Fruit fly (Drosophila melanogaster) whole organism, embryonic: ENCODE data around the gene CG7333.

Source experiments
- ATbp ChIP-seq: fragments of 200-800 bp; sonication (Bioruptor generic); optimal IDR thresholded peaks from 2 replicates; lab custom pipeline; 2017; ENCODE audit warnings: missing biosample characterization, mild to moderate bottlenecking, missing genetic modification characterization, missing genetic modification reagents
- Adf1 ChIP-seq: fragments of 200-800 bp; sonication (Bioruptor generic); IDR thresholded peaks from 2 replicates; pipeline ENCODE4 v1.3.6; 2022; ENCODE audit warnings: missing biosample characterization, missing genetic modification characterization
- Antp ChIP-seq: fragments of 200-800 bp; sonication (Bioruptor generic); optimal IDR thresholded peaks from 3 replicates; lab custom pipeline; 2016; ENCODE audit warnings: missing biosample characterization, missing genetic modification characterization
- B-H1 ChIP-seq: fragments of 200-800 bp; sonication (Bioruptor generic); IDR thresholded peaks from 3 replicates; pipeline ENCODE4 v1.3.6; 2022; ENCODE audit warnings: missing biosample characterization, missing genetic modification characterization
- BEAF-32 ChIP-seq: fragments of 200-800 bp; sonication (Bioruptor generic); optimal IDR thresholded peaks from 3 replicates; lab custom pipeline; 2017; ENCODE audit warnings: missing biosample characterization, missing genetic modification characterization, mild to moderate bottlenecking, moderate library complexity, missing genetic modification reagents
- CG10543 ChIP-seq: fragments of 200-800 bp; sonication (Bioruptor generic); optimal IDR thresholded peaks from 3 replicates; lab custom pipeline; 2017; ENCODE audit warnings: missing biosample characterization, mild to moderate bottlenecking, missing genetic modification characterization, moderate library complexity
- CG11247 ChIP-seq: fragments of 200-800 bp; sonication (Bioruptor generic); IDR thresholded peaks from 2 replicates; pipeline ENCODE4 v1.3.6; 2022; ENCODE audit warnings: missing biosample characterization, missing genetic modification characterization
- CG12155 ChIP-seq: fragments of 200-800 bp; sonication (Bioruptor generic); optimal IDR thresholded peaks from 3 replicates; lab custom pipeline; 2016; ENCODE audit warnings: missing biosample characterization, missing genetic modification characterization
- CG12219 ChIP-seq: fragments of 200-800 bp; sonication (Bioruptor generic); optimal IDR thresholded peaks from 3 replicates; lab custom pipeline; 2018; ENCODE audit warnings: missing biosample characterization, mild to moderate bottlenecking, missing genetic modification characterization
- CG12769 ChIP-seq: fragments of 200-800 bp; sonication (Bioruptor generic); optimal IDR thresholded peaks from 2 replicates; lab custom pipeline; 2019; ENCODE audit warnings: missing biosample characterization, mild to moderate bottlenecking, missing genetic modification characterization, moderate library complexity
- CG13287 ChIP-seq: fragments of 200-800 bp; sonication (Bioruptor generic); IDR thresholded peaks from 2 replicates; pipeline ENCODE4 v1.3.6; 2022; ENCODE audit warnings: missing biosample characterization, missing genetic modification characterization; ENCODE audit not compliant: partially characterized antibody
- CG1832 ChIP-seq: fragments of 200-800 bp; sonication (Bioruptor generic); optimal IDR thresholded peaks from 2 replicates; lab custom pipeline; 2017; ENCODE audit warnings: missing biosample characterization, mild to moderate bottlenecking, missing genetic modification characterization, inconsistent platforms
- CG2120 ChIP-seq: fragments of 200-800 bp; sonication (Bioruptor generic); optimal IDR thresholded peaks from 3 replicates; lab custom pipeline; 2016; ENCODE audit warnings: missing biosample characterization, missing genetic modification characterization
- CG32532 ChIP-seq: fragments of 200-800 bp; sonication (Bioruptor generic); IDR thresholded peaks from 2 replicates; pipeline ENCODE4 v1.3.6; 2022; ENCODE audit warnings: missing biosample characterization, missing genetic modification characterization
- CG3726 ChIP-seq: fragments of 200-800 bp; sonication (Bioruptor generic); IDR thresholded peaks from 3 replicates; pipeline ENCODE4, ENCODE4 v1.3.6; 2022; ENCODE audit warnings: missing biosample characterization, missing genetic modification characterization
- CG5180 ChIP-seq: fragments of 200-800 bp; sonication (Bioruptor generic); optimal IDR thresholded peaks from 3 replicates; lab custom pipeline; 2017; ENCODE audit warnings: missing biosample characterization, missing genetic modification characterization, mild to moderate bottlenecking, moderate library complexity, missing genetic modification reagents
- CG7372 ChIP-seq: fragments of 200-800 bp; sonication (Bioruptor generic); IDR thresholded peaks from 2 replicates; pipeline ENCODE4 v1.3.6; 2022; ENCODE audit warnings: missing biosample characterization, missing genetic modification characterization
- CHES-1-like ChIP-seq: fragments of 200-800 bp; sonication (Bioruptor generic); optimal IDR thresholded peaks from 2 replicates; lab custom pipeline; 2016; ENCODE audit warnings: missing biosample characterization, missing genetic modification characterization
- Deaf1 ChIP-seq: fragments of 200-800 bp; optimal IDR thresholded peaks from 3 replicates; lab custom pipeline; 2019; ENCODE audit warnings: missing biosample characterization, mild to moderate bottlenecking, missing genetic modification characterization, moderate library complexity
- Dip3 ChIP-seq: fragments of 200-800 bp; sonication (Bioruptor generic); optimal IDR thresholded peaks from 3 replicates; lab custom pipeline; 2016; ENCODE audit warnings: missing biosample characterization, missing genetic modification characterization
- Dll ChIP-seq: fragments of 200-800 bp; sonication (Bioruptor generic); IDR thresholded peaks from 4 replicates; pipeline ENCODE4 v1.3.6; 2022; ENCODE audit warnings: missing biosample characterization, missing genetic modification characterization; ENCODE audit not compliant: partially characterized antibody
- Drgx ChIP-seq: fragments of 200-800 bp; sonication (Bioruptor generic); IDR thresholded peaks from 2 replicates; pipeline ENCODE4 v1.3.6; 2022; ENCODE audit warnings: missing biosample characterization, missing genetic modification characterization
- E2f2 ChIP-seq: fragments of 200-800 bp; sonication (Bioruptor generic); IDR thresholded peaks from 2 replicates; pipeline ENCODE4 v1.3.6; 2022; ENCODE audit warnings: missing biosample characterization, missing genetic modification characterization
- Hand ChIP-seq: fragments of 200-800 bp; sonication (Bioruptor generic); optimal IDR thresholded peaks from 2 replicates; lab custom pipeline; 2017; ENCODE audit warnings: mild to moderate bottlenecking, missing biosample characterization, missing genetic modification reagents, missing genetic modification characterization
- Lim3 ChIP-seq: fragments of 200-800 bp; sonication (Bioruptor generic); IDR thresholded peaks from 2 replicates; pipeline ENCODE4 v1.3.6; 2022; ENCODE audit warnings: missing biosample characterization, missing genetic modification characterization
- Nf-YB ChIP-seq: fragments of 200-800 bp; sonication (Bioruptor generic); optimal IDR thresholded peaks from 3 replicates; lab custom pipeline; 2019; ENCODE audit warnings: missing biosample characterization, mild to moderate bottlenecking, missing genetic modification characterization, moderate library complexity
- chinmo ChIP-seq: fragments of 200-800 bp; sonication (Bioruptor generic); IDR thresholded peaks from 4 replicates; pipeline ENCODE4 v1.3.6; 2022; ENCODE audit warnings: missing biosample characterization, missing genetic modification characterization; ENCODE audit not compliant: partially characterized antibody
- chn ChIP-seq: fragments of 200-800 bp; sonication (Bioruptor generic); optimal IDR thresholded peaks from 2 replicates; lab custom pipeline; 2016; ENCODE audit warnings: missing biosample characterization, missing genetic modification characterization
- gcm ChIP-seq: fragments of 200-800 bp; sonication (Bioruptor generic); optimal IDR thresholded peaks from 2 replicates; lab custom pipeline; 2019; ENCODE audit warnings: missing biosample characterization, mild to moderate bottlenecking, missing genetic modification characterization, moderate library complexity
- gcm2 ChIP-seq: fragments of 200-800 bp; sonication (Bioruptor generic); optimal IDR thresholded peaks from 2 replicates; lab custom pipeline; 2016; ENCODE audit warnings: missing biosample characterization, missing genetic modification characterization
- kay ChIP-seq: fragments of 200-800 bp; sonication (Bioruptor generic); optimal IDR thresholded peaks from 2 replicates; lab custom pipeline; 2016; ENCODE audit warnings: missing biosample characterization, missing genetic modification characterization
- lab ChIP-seq: fragments of 200-800 bp; sonication (Bioruptor generic); optimal IDR thresholded peaks from 3 replicates; lab custom pipeline; 2017; ENCODE audit warnings: missing biosample characterization, missing genetic modification characterization, mild to moderate bottlenecking, moderate library complexity, missing genetic modification reagents
- nmo ChIP-seq: fragments of 200-800 bp; sonication (Bioruptor generic); optimal IDR thresholded peaks from 2 replicates; lab custom pipeline; 2018; ENCODE audit warnings: missing biosample characterization, mild to moderate bottlenecking, missing genetic modification characterization, moderate library complexity
- pnt ChIP-seq: fragments of 200-800 bp; sonication (Bioruptor generic); optimal IDR thresholded peaks from 3 replicates; lab custom pipeline; 2016; ENCODE audit warnings: missing biosample characterization, missing genetic modification characterization
- sna ChIP-seq: fragments of 200-800 bp; sonication (Bioruptor generic); IDR thresholded peaks from 2 replicates; pipeline ENCODE4 v1.3.6; 2022; ENCODE audit warnings: missing biosample characterization, missing genetic modification characterization; ENCODE audit not compliant: partially characterized antibody
- so ChIP-seq: fragments of 200-800 bp; sonication (Bioruptor generic); IDR thresholded peaks from 3 replicates; pipeline ENCODE4 v1.3.6; 2022; ENCODE audit warnings: missing biosample characterization, missing genetic modification characterization
- sug ChIP-seq: fragments of 200-800 bp; optimal IDR thresholded peaks from 2 replicates; lab custom pipeline; 2019; ENCODE audit warnings: missing biosample characterization, mild to moderate bottlenecking, missing genetic modification characterization, moderate library complexity
- unc-4 ChIP-seq: fragments of 200-800 bp; sonication (Bioruptor generic); IDR thresholded peaks from 2 replicates; pipeline ENCODE4 v1.3.6; 2022; ENCODE audit warnings: missing biosample characterization, missing genetic modification characterization; ENCODE audit not compliant: partially characterized antibody
- wor ChIP-seq: fragments of 200-800 bp; sonication (Bioruptor generic); IDR thresholded peaks from 2 replicates; pipeline ENCODE4 v1.3.6; 2022; ENCODE audit warnings: missing biosample characterization, missing genetic modification characterization
- yki ChIP-seq: fragments of >200 bp; optimal IDR thresholded peaks from 3 replicates; lab custom pipeline; 2018

CG7333 gene

DNA sequence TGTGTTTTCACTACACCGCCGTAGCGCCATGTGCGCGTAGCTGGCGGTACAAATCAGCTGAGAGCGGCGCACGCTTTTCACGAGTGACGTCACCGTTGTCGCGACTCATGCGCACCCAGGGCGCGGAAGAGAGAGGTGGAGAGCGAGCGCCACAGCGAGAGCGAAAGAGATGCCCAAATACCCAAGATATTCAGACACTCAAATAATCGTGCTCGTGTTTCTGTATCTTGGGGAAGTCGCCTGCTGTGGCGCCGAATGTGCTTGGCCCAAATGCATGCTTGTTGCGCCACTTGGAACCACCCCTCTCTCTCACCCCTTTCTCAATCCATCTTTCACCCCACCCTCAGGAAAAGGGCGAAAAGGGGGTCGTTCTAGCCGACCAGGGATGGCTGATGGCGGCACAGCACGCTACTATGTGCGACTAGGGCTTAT, 32.3 kb downstream of the CG7333 start, which contains the start of gene CG6231 (continued):
- no peak for TF ChIP-seq Dip3
- TF ChIP-seq chn (GFP tag; lab: Kevin White, UChicago), result no peak
- peak; percentile 48; the same call in 1 of the 2 replicates for TF ChIP-seq unc-4 (GFP tag; lab: Robert Waterston, UW)
- no peak for TF ChIP-seq nmo (GFP tag; lab: Kevin White, UChicago)
- TF ChIP-seq Antp (GFP tag; lab: Kevin White, UChicago), result peak; percentile 8
- TF ChIP-seq chinmo (GFP tag; lab: Robert Waterston, UW), result peak; percentile 92; the same call in 3 of the 4 replicates
- TF ChIP-seq kay (GFP tag; lab: Kevin White, UChicago), result peak; percentile 8
- TF ChIP-seq sna (GFP tag; lab: Robert Waterston, UW), result peak; percentile 65
- peak; percentile 64 for TF ChIP-seq CG1832
- peak; percentile 30 for TF ChIP-seq ATbp (GFP tag; lab: Kevin White, UChicago)
- TF ChIP-seq B-H1 (GFP tag; lab: Robert Waterston, UW), result no peak
- TF ChIP-seq CG12155 (GFP tag; lab: Kevin White, UChicago), result no peak
- TF ChIP-seq yki (lab: Kevin White, UChicago), result peak; percentile 18
- TF ChIP-seq CG10543 (GFP tag; lab: Kevin White, UChicago), result peak; percentile 33
- peak; percentile 14 for TF ChIP-seq pnt (GFP tag; lab: Kevin White, UChicago)
- TF ChIP-seq CG5180 (GFP tag; lab: Kevin White, UChicago), result no peak
- no peak for TF ChIP-seq wor (GFP tag; lab: Robert Waterston, UW)
- TF ChIP-seq Drgx (GFP tag; lab: Robert Waterston, UW), result 0 out of 2 replicates have a peak, but pooled peaks have one; percentile 45
- peak; percentile 62 for TF ChIP-seq CG13287 (GFP tag; lab: Robert Waterston, UW)
- TF ChIP-seq CG7372 (GFP tag; lab: Robert Waterston, UW), result no peak
- no peak for TF ChIP-seq BEAF-32 (GFP tag; lab: Kevin White, UChicago)
- TF ChIP-seq sug (tag; lab: Kevin White, UChicago), result no peak
- peak; percentile 9 for TF ChIP-seq CG12769
- TF ChIP-seq CHES-1-like (GFP tag; lab: Kevin White, UChicago), result no peak
- no peak for TF ChIP-seq CG3726 (GFP tag; lab: Robert Waterston, UW)
- TF ChIP-seq Deaf1 (tag; lab: Kevin White, UChicago), result peak; percentile 87
- TF ChIP-seq Adf1 (GFP tag; lab: Robert Waterston, UW), result peak; percentile 45; the same call in 1 of the 2 replicates
- peak; percentile 64; the same call in 1 of the 3 replicates for TF ChIP-seq so (GFP tag; lab: Robert Waterston, UW)
- no peak for TF ChIP-seq CG11247 (GFP tag; lab: Robert Waterston, UW)
- no peak for TF ChIP-seq Nf-YB (GFP tag; lab: Kevin White, UChicago)
- TF ChIP-seq lab (GFP tag; lab: Kevin White, UChicago), result peak; percentile 5
- TF ChIP-seq CG32532, result peak; percentile 27; the same call in 1 of the 2 replicates
- peak; percentile 41; the same call in 1 of the 4 replicates for TF ChIP-seq Dll (GFP tag; lab: Robert Waterston, UW)

DNA sequence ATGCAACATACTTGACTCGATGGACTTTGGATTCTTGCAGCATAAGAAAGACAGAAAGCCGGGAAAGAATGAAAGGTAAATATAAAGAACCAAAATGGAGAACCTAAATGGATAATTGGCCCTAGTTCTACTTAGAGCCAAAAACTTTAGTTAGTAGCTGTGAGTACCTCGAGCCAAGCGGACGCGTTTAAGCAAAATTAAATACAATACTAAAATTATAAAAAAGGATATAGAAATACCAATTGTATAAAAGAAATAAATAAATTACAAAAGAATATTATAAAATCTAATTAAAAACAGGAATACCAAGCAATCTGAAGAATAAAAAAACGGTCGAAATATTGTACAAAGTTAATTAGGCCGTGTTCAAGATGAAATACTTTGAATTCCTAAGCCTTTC, 34.2 kb downstream of the CG7333 start, which contains the start of gene CG34138:
Gene CG34138, plus strand, starts transcription at position 301 of the 400 bp plus-strand sequence.
- no peak for TF ChIP-seq CG2120 (GFP tag; lab: Kevin White, UChicago)
- TF ChIP-seq CG12219, result no peak
- no peak for TF ChIP-seq gcm2 (GFP tag; lab: Kevin White, UChicago)
- TF ChIP-seq Lim3 (GFP tag; lab: Robert Waterston, UW), result no peak
- no peak for TF ChIP-seq E2f2 (GFP tag; lab: Robert Waterston, UW)
- TF ChIP-seq gcm, result no peak
- TF ChIP-seq Hand (GFP tag; lab: Kevin White, UChicago), result no peak
